Fruit fly (Drosophila melanogaster) whole organism, embryonic: Measurements from ENCODE around the gene CG31347.

Experiments used
- ATbp ChIP-seq: fragments of 200-800 bp; sonication (Bioruptor generic); optimal IDR thresholded peaks from 2 replicates; lab custom pipeline; 2017; ENCODE audit warnings: missing biosample characterization, mild to moderate bottlenecking, missing genetic modification characterization, missing genetic modification reagents
- Abd-B ChIP-seq: fragments of 200-800 bp; sonication (Bioruptor generic); optimal IDR thresholded peaks from 2 replicates; lab custom pipeline; 2018; ENCODE audit warnings: missing biosample characterization, mild to moderate bottlenecking, missing genetic modification characterization, moderate library complexity
- Bteb2 ChIP-seq: fragments of 200-800 bp; sonication (Bioruptor generic); optimal IDR thresholded peaks from 2 replicates; lab custom pipeline; 2016; ENCODE audit warnings: missing biosample characterization, missing genetic modification characterization
- CG11456 ChIP-seq: fragments of 200-800 bp; sonication (Bioruptor generic); IDR thresholded peaks from 3 replicates; pipeline ENCODE4 v1.3.6; 2022; ENCODE audit warnings: missing biosample characterization, missing genetic modification characterization
- CG11560 ChIP-seq: fragments of 200-800 bp; sonication (Bioruptor generic); IDR thresholded peaks from 3 replicates; pipeline ENCODE4 v1.3.6; 2022; ENCODE audit warnings: missing biosample characterization, missing genetic modification characterization
- CG12104 ChIP-seq: fragments of 200-800 bp; sonication (Bioruptor generic); optimal IDR thresholded peaks from 3 replicates; lab custom pipeline; 2016; ENCODE audit warnings: missing biosample characterization, missing genetic modification characterization
- CG13424 ChIP-seq: fragments of 200-800 bp; sonication (Bioruptor generic); optimal IDR thresholded peaks from 2 replicates; lab custom pipeline; 2019; ENCODE audit warnings: missing biosample characterization, mild to moderate bottlenecking, missing genetic modification characterization, moderate library complexity
- CG16813 ChIP-seq: fragments of 200-800 bp; sonication (Bioruptor generic); IDR thresholded peaks from 3 replicates; pipeline ENCODE4 v1.3.6; 2022; ENCODE audit warnings: missing biosample characterization, missing genetic modification characterization; ENCODE audit not compliant: partially characterized antibody
- CG17359 ChIP-seq: fragments of 200-800 bp; sonication (Bioruptor generic); optimal IDR thresholded peaks from 3 replicates; lab custom pipeline; 2018; ENCODE audit warnings: missing biosample characterization, mild to moderate bottlenecking, missing genetic modification characterization, moderate library complexity
- CG17361 ChIP-seq: fragments of 200-800 bp; sonication (Bioruptor generic); IDR thresholded peaks from 3 replicates; pipeline ENCODE4 v1.3.6; 2022; ENCODE audit warnings: missing biosample characterization, missing genetic modification characterization
- CG2678 ChIP-seq: fragments of 200-800 bp; sonication (Bioruptor generic); optimal IDR thresholded peaks from 3 replicates; lab custom pipeline; 2019; ENCODE audit warnings: missing biosample characterization, mild to moderate bottlenecking, missing genetic modification characterization, moderate library complexity
- CG4820 ChIP-seq: fragments of 200-800 bp; sonication (Bioruptor generic); optimal IDR thresholded peaks from 3 replicates; lab custom pipeline; 2016; ENCODE audit warnings: missing biosample characterization, missing genetic modification characterization
- CG7372 ChIP-seq: fragments of 200-800 bp; sonication (Bioruptor generic); IDR thresholded peaks from 2 replicates; pipeline ENCODE4 v1.3.6; 2022; ENCODE audit warnings: missing biosample characterization, missing genetic modification characterization
- CG7839 ChIP-seq: fragments of 200-800 bp; sonication (Bioruptor generic); optimal IDR thresholded peaks from 3 replicates; lab custom pipeline; 2018; ENCODE audit warnings: missing biosample characterization, mild to moderate bottlenecking, missing genetic modification characterization, moderate library complexity
- CG8765 ChIP-seq: fragments of 200-800 bp; sonication (Bioruptor generic); IDR thresholded peaks from 2 replicates; pipeline ENCODE4 v1.3.6; 2022; ENCODE audit warnings: missing biosample characterization, missing genetic modification characterization
- D ChIP-seq, 2 experiments: fragments of 200-800 bp in 1 of 2; fragments of >200 bp in 1 of 2; sonication (Bioruptor generic) in 1 of 2; optimal IDR thresholded peaks; 2 replicates in 1 of 2; 3 replicates in 1 of 2; lab custom pipeline; 2017; ENCODE audit warnings: mild to moderate bottlenecking in 1 of 2, missing biosample characterization in 1 of 2, missing genetic modification characterization in 1 of 2, missing genetic modification reagents in 1 of 2
- D19A ChIP-seq: fragments of 200-800 bp; optimal IDR thresholded peaks from 3 replicates; lab custom pipeline; 2019; ENCODE audit warnings: missing biosample characterization, mild to moderate bottlenecking, missing genetic modification characterization, moderate library complexity
- Ets65A ChIP-seq: fragments of 200-800 bp; sonication (Bioruptor generic); peaks from one replicate; lab custom pipeline; 2016; ENCODE audit warnings: missing biosample characterization, missing genetic modification characterization
- Hr51 ChIP-seq, 2 experiments: fragments of 200-800 bp; sonication (Bioruptor generic); optimal IDR thresholded peaks; 2 replicates in 1 of 2; 3 replicates in 1 of 2; lab custom pipeline; 2016 to 2018; ENCODE audit warnings: missing biosample characterization in 2 of 2, missing genetic modification characterization in 2 of 2, mild to moderate bottlenecking in 1 of 2, moderate library complexity in 1 of 2
- Med ChIP-seq: fragments of 200-800 bp; sonication (Bioruptor generic); peaks from one replicate; lab custom pipeline; 2016; ENCODE audit warnings: missing biosample characterization, missing genetic modification characterization, mild to moderate bottlenecking, inconsistent platforms, moderate library complexity
- Oli ChIP-seq: fragments of 200-800 bp; sonication (Bioruptor generic); optimal IDR thresholded peaks from 2 replicates; lab custom pipeline; 2018; ENCODE audit warnings: missing biosample characterization, mild to moderate bottlenecking, missing genetic modification characterization, moderate library complexity
- Pdp1 ChIP-seq, 2 experiments: fragments of 200-800 bp; sonication (Bioruptor generic); optimal IDR thresholded peaks; 3 replicates each; lab custom pipeline; 2016; ENCODE audit warnings: missing biosample characterization in 2 of 2, missing genetic modification characterization in 2 of 2, mild to moderate bottlenecking in 1 of 2, moderate library complexity in 1 of 2
- Xbp1 ChIP-seq: fragments of 200-800 bp; sonication (Bioruptor generic); optimal IDR thresholded peaks from 3 replicates; lab custom pipeline; 2016; ENCODE audit warnings: missing biosample characterization, mild to moderate bottlenecking, missing genetic modification characterization
- Xrp1 ChIP-seq: fragments of 200-800 bp; sonication (Bioruptor generic); IDR thresholded peaks from 2 replicates; pipeline ENCODE4 v1.3.6; 2022; ENCODE audit warnings: missing biosample characterization, missing genetic modification characterization
- ase ChIP-seq: fragments of 200-800 bp; sonication (Bioruptor generic); IDR thresholded peaks from 3 replicates; pipeline ENCODE4 v1.3.6; 2022; ENCODE audit warnings: missing biosample characterization, missing genetic modification characterization
- ato ChIP-seq: fragments of 200-800 bp; sonication (Bioruptor generic); IDR thresholded peaks from 2 replicates; pipeline ENCODE4 v1.3.6; 2022; ENCODE audit warnings: missing biosample characterization, missing genetic modification characterization; ENCODE audit not compliant: partially characterized antibody
- bab2 ChIP-seq: fragments of 200-800 bp; sonication (Bioruptor generic); optimal IDR thresholded peaks from 2 replicates; lab custom pipeline; 2016; ENCODE audit warnings: missing biosample characterization, missing genetic modification characterization
- cad ChIP-seq: fragments of >200 bp; optimal IDR thresholded peaks from 2 replicates; lab custom pipeline; 2017; ENCODE audit warnings: missing biosample characterization, missing genetic modification characterization
- ci ChIP-seq: fragments of 200-800 bp; sonication (Bioruptor generic); IDR thresholded peaks from 3 replicates; pipeline ENCODE4 v1.3.6; 2022; ENCODE audit warnings: missing biosample characterization, missing genetic modification characterization
- dmrt99B ChIP-seq: fragments of 200-800 bp; sonication (Bioruptor generic); optimal IDR thresholded peaks from 2 replicates; lab custom pipeline; 2018; ENCODE audit warnings: missing biosample characterization, mild to moderate bottlenecking, missing genetic modification characterization, moderate library complexity
- fd3F ChIP-seq: fragments of 200-800 bp; sonication (Bioruptor generic); optimal IDR thresholded peaks from 2 replicates; lab custom pipeline; 2018; ENCODE audit warnings: missing biosample characterization, mild to moderate bottlenecking, missing genetic modification characterization, moderate library complexity
- grau ChIP-seq: fragments of 200-800 bp; optimal IDR thresholded peaks from 3 replicates; lab custom pipeline; 2019; ENCODE audit warnings: missing biosample characterization, mild to moderate bottlenecking, missing genetic modification characterization, moderate library complexity
- ind ChIP-seq: fragments of 200-800 bp; sonication (Bioruptor generic); optimal IDR thresholded peaks from 3 replicates; lab custom pipeline; 2016; ENCODE audit warnings: missing biosample characterization, missing genetic modification characterization
- mam ChIP-seq: fragments of 200-800 bp; sonication (Bioruptor generic); optimal IDR thresholded peaks from 3 replicates; lab custom pipeline; 2016; ENCODE audit warnings: missing biosample characterization, missing genetic modification characterization
- nmo ChIP-seq: fragments of 200-800 bp; sonication (Bioruptor generic); optimal IDR thresholded peaks from 2 replicates; lab custom pipeline; 2018; ENCODE audit warnings: missing biosample characterization, mild to moderate bottlenecking, missing genetic modification characterization, moderate library complexity
- row ChIP-seq: fragments of 200-800 bp; sonication (Bioruptor generic); IDR thresholded peaks from 3 replicates; pipeline ENCODE4 v1.3.6; 2022; ENCODE audit warnings: missing biosample characterization, missing genetic modification characterization
- sim ChIP-seq: fragments of 200-800 bp; sonication (Bioruptor generic); IDR thresholded peaks from 2 replicates; pipeline ENCODE4 v1.3.6; 2022; ENCODE audit warnings: missing biosample characterization, missing genetic modification characterization
- tll ChIP-seq, 2 experiments: fragments of 200-800 bp in 1 of 2; fragments of >200 bp in 1 of 2; sonication (Bioruptor generic) in 1 of 2; optimal IDR thresholded peaks; 2 replicates each; lab custom pipeline; 2017 to 2019; ENCODE audit warnings: missing biosample characterization in 2 of 2, missing genetic modification characterization in 2 of 2, mild to moderate bottlenecking in 1 of 2, moderate library complexity in 1 of 2
- toy ChIP-seq: fragments of 200-800 bp; sonication (Bioruptor generic); IDR thresholded peaks from 2 replicates; pipeline ENCODE4 v1.3.6; 2022; ENCODE audit warnings: missing biosample characterization, missing genetic modification characterization
- unc-4 ChIP-seq: fragments of 200-800 bp; sonication (Bioruptor generic); IDR thresholded peaks from 2 replicates; pipeline ENCODE4 v1.3.6; 2022; ENCODE audit warnings: missing biosample characterization, missing genetic modification characterization; ENCODE audit not compliant: partially characterized antibody
- unpg ChIP-seq: fragments of 200-800 bp; sonication (Bioruptor generic); optimal IDR thresholded peaks from 3 replicates; lab custom pipeline; 2018; ENCODE audit warnings: missing biosample characterization, mild to moderate bottlenecking, missing genetic modification characterization, moderate library complexity
- usp ChIP-seq: fragments of >200 bp; optimal IDR thresholded peaks from 2 replicates; lab custom pipeline; 2017; ENCODE audit warnings: missing biosample characterization, missing genetic modification characterization
- vvl ChIP-seq: fragments of 200-800 bp; sonication (Bioruptor generic); IDR thresholded peaks from 2 replicates; pipeline ENCODE4 v1.3.6; 2022; ENCODE audit warnings: missing biosample characterization, missing genetic modification characterization
- zen ChIP-seq: fragments of 200-800 bp; sonication (Bioruptor generic); optimal IDR thresholded peaks from 3 replicates; lab custom pipeline; 2018; ENCODE audit warnings: missing biosample characterization, mild to moderate bottlenecking, missing genetic modification characterization, moderate library complexity
- zen2 ChIP-seq: fragments of 200-800 bp; sonication (Bioruptor generic); IDR thresholded peaks from 3 replicates; pipeline ENCODE4 v1.3.6; 2022; ENCODE audit warnings: missing biosample characterization, missing genetic modification characterization; ENCODE audit not compliant: partially characterized antibody
- zf30C ChIP-seq: fragments of 200-800 bp; sonication (Bioruptor generic); optimal IDR thresholded peaks from 3 replicates; lab custom pipeline; 2018; ENCODE audit warnings: missing biosample characterization, mild to moderate bottlenecking, missing genetic modification characterization
- zfh2 ChIP-seq: fragments of 200-800 bp; sonication (Bioruptor generic); optimal IDR thresholded peaks from 2 replicates; lab custom pipeline; 2016; ENCODE audit warnings: missing biosample characterization, missing genetic modification characterization

Gene CG31347

DNA sequence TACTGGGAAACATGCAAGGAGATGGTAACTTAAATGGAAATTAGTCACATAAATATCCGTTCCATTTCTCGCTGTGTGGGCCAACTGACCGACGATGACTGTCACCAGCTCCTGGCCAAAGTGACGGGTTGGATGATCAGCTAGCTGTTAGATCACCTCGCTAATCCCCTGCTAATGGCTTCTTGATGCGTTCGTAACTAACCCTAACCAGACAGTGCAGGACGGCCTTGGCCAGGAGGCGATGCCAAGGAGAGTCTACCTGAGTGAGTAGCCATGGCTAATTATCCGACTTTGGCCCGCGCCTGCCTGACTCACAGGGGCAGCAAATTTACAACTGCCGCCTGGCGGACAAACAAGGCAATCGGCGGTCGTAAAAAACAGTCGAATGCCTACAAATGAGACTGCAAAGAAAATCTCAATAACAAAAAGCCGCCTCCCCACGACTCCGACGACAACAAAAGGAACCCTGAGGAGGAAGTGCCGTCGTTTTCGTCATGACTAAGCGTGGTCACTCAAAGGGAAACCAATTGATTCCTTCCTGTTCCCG is 46.6 kb downstream of the CG31347 start:
- TF ChIP-seq D (optimal IDR thresholded peaks at IDR 0.05; lab: Kevin White, UChicago) (peak; percentile 80), D (GFP tag; optimal IDR thresholded peaks at IDR 0.05; lab: Kevin White, UChicago) (no peak), bab2 (GFP tag; lab: Kevin White, UChicago) (no peak), Ets65A (GFP tag; lab: Kevin White, UChicago) (peak; percentile 88), Med (GFP tag; lab: Kevin White, UChicago) (peak; percentile 46), tll (GFP tag; optimal IDR thresholded peaks at IDR 0.05; lab: Kevin White, UChicago) (peak in 1 of 2 experiments; percentile 95), ci (GFP tag; lab: Robert Waterston, UW) (0 out of 3 replicates have a peak, but pooled peaks have one; percentile 6), CG16813 (no peak), zfh2 (GFP tag; lab: Kevin White, UChicago) (no peak), CG7372 (no peak), zen (tag; lab: Kevin White, UChicago) (peak; percentile 99), toy (no peak), cad (peak; percentile 93)
- TF ChIP-seq, all 482 proteins: peak for 7

DNA sequence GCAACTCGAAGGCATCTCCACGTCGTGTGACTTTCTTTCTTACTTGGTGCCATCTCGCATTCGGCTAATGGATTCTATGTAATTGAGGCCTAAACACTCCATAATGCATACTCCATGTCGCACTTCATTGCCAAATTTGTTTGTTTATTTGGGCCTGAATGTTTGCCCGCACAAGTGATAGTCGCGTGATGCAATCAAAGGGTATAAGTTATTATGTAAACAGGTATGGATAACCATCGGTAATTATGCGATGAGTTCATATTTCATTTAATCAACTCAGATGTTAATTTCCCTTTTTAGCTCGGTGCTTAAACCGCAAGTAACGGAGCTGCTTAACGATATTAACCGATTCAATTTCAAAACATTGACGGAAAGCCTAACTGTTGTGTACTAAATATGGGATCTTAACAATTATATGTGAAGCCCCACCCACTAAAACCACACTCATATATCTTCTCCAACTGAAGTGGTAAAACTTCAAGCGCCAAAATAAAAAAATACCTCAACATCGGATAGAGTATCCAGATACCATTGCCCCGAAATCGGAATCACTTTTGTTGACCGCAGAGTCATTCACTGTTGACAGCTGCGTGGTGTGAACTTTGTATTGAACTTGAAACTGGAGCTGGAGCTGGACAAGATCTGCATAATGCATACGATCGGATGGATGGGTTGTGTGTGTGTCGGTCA is 47.6 kb downstream of the CG31347 start:
- TF ChIP-seq mam (GFP tag; lab: Kevin White, UChicago) (no peak), ATbp (GFP tag; lab: Kevin White, UChicago) (peak; percentile 43), grau (peak; percentile 3), zf30C (no peak), CG2678 (peak; percentile 29), Abd-B (GFP tag; lab: Kevin White, UChicago) (no peak), unpg (GFP tag; lab: Kevin White, UChicago) (peak; percentile 18), sim (no peak), D19A (tag; lab: Kevin White, UChicago) (peak; percentile 96), usp (GFP tag; lab: Kevin White, UChicago) (no peak), CG12104 (GFP tag; lab: Kevin White, UChicago) (no peak), unc-4 (GFP tag; lab: Robert Waterston, UW) (no peak), CG17359 (tag; lab: Kevin White, UChicago) (peak; percentile 33), Oli (tag; lab: Kevin White, UChicago) (peak; percentile 47), nmo (GFP tag; lab: Kevin White, UChicago) (peak; percentile 30), CG11560 (tag; lab: Robert Waterston, UW) (no peak), CG17361 (GFP tag; lab: Robert Waterston, UW) (0 out of 3 replicates have a peak, but pooled peaks have one; percentile 16), ase (GFP tag; lab: Robert Waterston, UW) (0 out of 3 replicates have a peak, but pooled peaks have one; percentile 7), CG4820 (GFP tag; lab: Kevin White, UChicago) (no peak), ind (GFP tag; lab: Kevin White, UChicago) (no peak), Hr51 (GFP tag; optimal IDR thresholded peaks at IDR 0.05; lab: Kevin White, UChicago) (peak in 1 of 2 experiments; percentile 34), Xbp1 (GFP tag; lab: Kevin White, UChicago) (peak; percentile 20), Xrp1 (GFP tag; lab: Robert Waterston, UW) (no peak), zen2 (GFP tag; lab: Robert Waterston, UW) (no peak), Bteb2 (GFP tag; lab: Kevin White, UChicago) (no peak), CG8765 (GFP tag; lab: Robert Waterston, UW) (no peak), vvl (GFP tag; lab: Robert Waterston, UW) (peak; percentile 82; the same call in 1 of the 2 replicates), CG11456 (no peak), row (GFP tag; lab: Robert Waterston, UW) (peak; percentile 43), CG7839 (tag; lab: Kevin White, UChicago) (peak; percentile 25), Pdp1 (GFP tag; optimal IDR thresholded peaks at IDR 0.05; lab: Kevin White, UChicago) (peak in 1 of 2 experiments; percentile 70), dmrt99B (tag; lab: Kevin White, UChicago) (peak; percentile 32), CG13424 (tag; lab: Kevin White, UChicago) (peak; percentile 15), ato (no peak), fd3F (no peak)
